Comparison of ENCODE assay signal across 3 worm cellular contexts in the genomic region with DNA sequence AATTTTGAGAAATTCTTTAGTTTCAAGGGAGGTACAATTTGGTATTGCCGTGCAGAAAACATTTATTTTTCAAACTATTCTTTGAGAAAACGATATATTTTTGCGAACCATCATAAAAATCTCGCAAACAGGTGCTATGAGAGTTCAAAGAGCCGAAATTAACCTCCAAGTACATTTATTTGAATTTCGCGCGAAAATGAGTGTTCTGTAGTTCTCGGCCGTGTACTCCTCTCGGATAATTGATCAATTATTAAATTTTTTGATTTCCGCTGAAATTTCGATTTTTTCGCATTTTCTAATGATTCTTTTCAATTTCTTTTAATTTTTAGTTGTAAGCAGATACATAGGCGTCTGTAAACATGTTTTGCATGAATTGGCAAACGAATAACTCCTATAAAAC.
TF ChIP-seq lines count a peak whose summit lies in the region.

No protein-coding gene starts in this region.

TF ChIP-seq in whole organism, L1 larva, 84 proteins besides CTCF, POLR2A, EP300 and RAD21 (continued from another document and continues in another):
- no peak for TF ChIP-seq nhr-77 (tag; optimal IDR thresholded peaks at IDR 0.05; lab: Kevin White, UChicago)
- peak; percentile 23 for TF ChIP-seq fos-1 (tag; optimal IDR thresholded peaks at IDR 0.05; lab: Kevin White, UChicago)
- TF ChIP-seq dpl-1 (GFP tag; optimal IDR thresholded peaks at IDR 0.05; lab: Kevin White, UChicago) = peak; percentile 84 to 92 (median 89)
- no peak for TF ChIP-seq C34B4.2 (tag; optimal IDR thresholded peaks at IDR 0.05; lab: Kevin White, UChicago)
- peak; percentile 39 for TF ChIP-seq tbx-2 (tag; optimal IDR thresholded peaks at IDR 0.05; lab: Kevin White, UChicago)
- TF ChIP-seq ztf-4 (tag; optimal IDR thresholded peaks at IDR 0.05; lab: Kevin White, UChicago) = no peak
- TF ChIP-seq zag-1 (tag; optimal IDR thresholded peaks at IDR 0.05; lab: Kevin White, UChicago) = no peak
- no peak for TF ChIP-seq ceh-63 (GFP tag; optimal IDR thresholded peaks at IDR 0.05; lab: Kevin White, UChicago)
- peak; percentile 50 for TF ChIP-seq xbp-1 (tag; optimal IDR thresholded peaks at IDR 0.05; lab: Kevin White, UChicago)
- no peak for TF ChIP-seq nhr-12 (tag; optimal IDR thresholded peaks at IDR 0.05; lab: Kevin White, UChicago)
- TF ChIP-seq fkh-10 (GFP tag; optimal IDR thresholded peaks at IDR 0.05; lab: Kevin White, UChicago) = no peak
- TF ChIP-seq lsy-2 (tag; optimal IDR thresholded peaks at IDR 0.05; lab: Kevin White, UChicago) = peak; percentile 34 to 59
- no peak for TF ChIP-seq unc-62 (GFP tag; optimal IDR thresholded peaks at IDR 0.05; lab: Kevin White, UChicago)
- TF ChIP-seq hpl-2 (GFP tag; optimal IDR thresholded peaks at IDR 0.05; lab: Kevin White, UChicago) = no peak
- TF ChIP-seq dsc-1 (tag; optimal IDR thresholded peaks at IDR 0.05; lab: Kevin White, UChicago) = peak; percentile 41
- no peak for TF ChIP-seq ceh-8 (GFP tag; optimal IDR thresholded peaks at IDR 0.05; lab: Kevin White, UChicago)
- TF ChIP-seq nhr-11 (tag; optimal IDR thresholded peaks at IDR 0.05; lab: Kevin White, UChicago) = no peak
- TF ChIP-seq nhr-84 (tag; optimal IDR thresholded peaks at IDR 0.05; lab: Kevin White, UChicago) = no peak
- no peak for TF ChIP-seq Y116A8C.19 (tag; optimal IDR thresholded peaks at IDR 0.05; lab: Kevin White, UChicago; ENCODE audit: borderline replicate concordance)
- peak; percentile 83 for TF ChIP-seq ceh-90 (tag; optimal IDR thresholded peaks at IDR 0.05; lab: Kevin White, UChicago)
- TF ChIP-seq C16A3.4 (tag; optimal IDR thresholded peaks at IDR 0.05; lab: Kevin White, UChicago) = no peak
- TF ChIP-seq elt-2 (tag; optimal IDR thresholded peaks at IDR 0.05; lab: Kevin White, UChicago) = peak; percentile 22
- TF ChIP-seq C04F5.9 (tag; optimal IDR thresholded peaks at IDR 0.05; lab: Kevin White, UChicago) = peak; percentile 7
- TF ChIP-seq nhr-47 (tag; optimal IDR thresholded peaks at IDR 0.05; lab: Kevin White, UChicago) = peak; percentile 64
- peak; percentile 39 for TF ChIP-seq snu-23 (GFP tag; optimal IDR thresholded peaks at IDR 0.05; lab: Kevin White, UChicago)
- peak; percentile 65 for TF ChIP-seq nhr-19 (GFP tag; conservative IDR thresholded peaks at IDR 0.05; lab: Robert Waterston, UW)
- no peak for TF ChIP-seq efl-3 (GFP tag; optimal IDR thresholded peaks at IDR 0.05; lab: Kevin White, UChicago)
- TF ChIP-seq fkh-4 (tag; optimal IDR thresholded peaks at IDR 0.05; lab: Kevin White, UChicago; ENCODE audit: borderline replicate concordance) = peak; percentile 56
- TF ChIP-seq ama-1 (optimal IDR thresholded peaks at IDR 0.05; lab: Kevin White, UChicago) = no peak
- TF ChIP-seq hlh-4 (tag; optimal IDR thresholded peaks at IDR 0.05; lab: Kevin White, UChicago) = no peak
- no peak for TF ChIP-seq nhr-76 (tag; optimal IDR thresholded peaks at IDR 0.05; lab: Kevin White, UChicago)
- TF ChIP-seq nhr-237 (tag; optimal IDR thresholded peaks at IDR 0.05; lab: Kevin White, UChicago) = no peak
- TF ChIP-seq lin-35 (GFP tag; optimal IDR thresholded peaks at IDR 0.05; lab: Kevin White, UChicago) = peak; percentile 85 to 93
- no peak for TF ChIP-seq vab-15 (tag; optimal IDR thresholded peaks at IDR 0.05; lab: Kevin White, UChicago)
- peak in 1 of 2 experiments; percentile 67 for TF ChIP-seq ztf-11 (tag; optimal IDR thresholded peaks at IDR 0.05; lab: Kevin White, UChicago)
- TF ChIP-seq unc-30 (tag; optimal IDR thresholded peaks at IDR 0.05; lab: Kevin White, UChicago) = no peak
- peak; percentile 18 for TF ChIP-seq blmp-1 (tag; optimal IDR thresholded peaks at IDR 0.05; lab: Kevin White, UChicago)
- no peak for TF ChIP-seq elt-3 (tag; optimal IDR thresholded peaks at IDR 0.05; lab: Kevin White, UChicago)
- TF ChIP-seq alr-1 (tag; optimal IDR thresholded peaks at IDR 0.05; lab: Kevin White, UChicago; ENCODE audit: borderline replicate concordance) = no peak
- peak; percentile 48 for TF ChIP-seq swsn-7 (tag; optimal IDR thresholded peaks at IDR 0.05; lab: Kevin White, UChicago)
- peak; percentile 57 for TF ChIP-seq egl-13 (tag; optimal IDR thresholded peaks at IDR 0.05; lab: Kevin White, UChicago)
- no peak for TF ChIP-seq sup-37 (GFP tag; optimal IDR thresholded peaks at IDR 0.05; lab: Kevin White, UChicago)
- TF ChIP-seq hlh-17 (GFP tag; optimal IDR thresholded peaks at IDR 0.05; lab: Kevin White, UChicago; ENCODE audit: borderline replicate concordance) = no peak

TF ChIP-seq in whole organism, L2 larva, 48 proteins besides CTCF, POLR2A, EP300 and RAD21 (continued from another document):
- TF ChIP-seq elt-3 (tag; optimal IDR thresholded peaks at IDR 0.05; lab: Kevin White, UChicago) = no peak
- no peak for TF ChIP-seq ztf-4 (tag; optimal IDR thresholded peaks at IDR 0.05; lab: Kevin White, UChicago)
- TF ChIP-seq snpc-4 (tag; optimal IDR thresholded peaks at IDR 0.05; lab: Kevin White, UChicago) = no peak
- peak; percentile 45 for TF ChIP-seq sma-3 (GFP tag; optimal IDR thresholded peaks at IDR 0.05; lab: Kevin White, UChicago)
- no peak for TF ChIP-seq nhr-129 (tag; optimal IDR thresholded peaks at IDR 0.05; lab: Kevin White, UChicago)
- peak; percentile 3 to 43 for TF ChIP-seq lsy-2 (tag; optimal IDR thresholded peaks at IDR 0.05; lab: Kevin White, UChicago)
- no peak for TF ChIP-seq nhr-11 (tag; optimal IDR thresholded peaks at IDR 0.05; lab: Kevin White, UChicago)
- no peak for TF ChIP-seq unc-39 (tag; optimal IDR thresholded peaks at IDR 0.05; lab: Kevin White, UChicago)
- TF ChIP-seq fos-1 (tag; optimal IDR thresholded peaks at IDR 0.05; lab: Kevin White, UChicago) = no peak
- peak; percentile 50 for TF ChIP-seq sma-9 (GFP tag; optimal IDR thresholded peaks at IDR 0.05; lab: Kevin White, UChicago)
- TF ChIP-seq sma-9 (tag; optimal IDR thresholded peaks at IDR 0.05; lab: Kevin White, UChicago) = no peak
- TF ChIP-seq sem-4 (tag; optimal IDR thresholded peaks at IDR 0.05; lab: Kevin White, UChicago) = no peak
- TF ChIP-seq gmeb-1 (tag; optimal IDR thresholded peaks at IDR 0.05; lab: Kevin White, UChicago) = peak; percentile 88
- TF ChIP-seq nhr-237 (tag; optimal IDR thresholded peaks at IDR 0.05; lab: Kevin White, UChicago) = no peak
- TF ChIP-seq aly-2 (tag; optimal IDR thresholded peaks at IDR 0.05; lab: Kevin White, UChicago) = no peak

TF ChIP-seq in whole organism, L4 larva, 104 proteins besides CTCF, POLR2A, EP300 and RAD21 (continued from another document):
- TF ChIP-seq nhr-237 (tag; optimal IDR thresholded peaks at IDR 0.05; lab: Kevin White, UChicago) = no peak
- no peak for TF ChIP-seq fkh-10 (GFP tag; optimal IDR thresholded peaks at IDR 0.05; lab: Kevin White, UChicago)
- TF ChIP-seq nhr-41 (GFP tag; IDR thresholded peaks at IDR 0.05; lab: Robert Waterston, UW) = no peak
- TF ChIP-seq cey-2 (tag; optimal IDR thresholded peaks at IDR 0.05; lab: Kevin White, UChicago; ENCODE audit: borderline replicate concordance, insufficient read depth) = no peak
- TF ChIP-seq lin-39 (tag; optimal IDR thresholded peaks at IDR 0.05; lab: Kevin White, UChicago) = no peak
- TF ChIP-seq snpc-4 (tag; optimal IDR thresholded peaks at IDR 0.05; lab: Kevin White, UChicago) = no peak
- no peak for TF ChIP-seq nhr-77 (tag; optimal IDR thresholded peaks at IDR 0.05; lab: Kevin White, UChicago)
- TF ChIP-seq D1046.2 (GFP tag; IDR thresholded peaks at IDR 0.05; lab: Robert Waterston, UW) = no peak
- no peak for TF ChIP-seq nhr-28 (tag; optimal IDR thresholded peaks at IDR 0.05; lab: Kevin White, UChicago)
- TF ChIP-seq zip-11 (GFP tag; IDR thresholded peaks at IDR 0.05; lab: Robert Waterston, UW) = no peak
- TF ChIP-seq madf-5 (GFP tag; IDR thresholded peaks at IDR 0.05; lab: Robert Waterston, UW) = no peak
- TF ChIP-seq ceh-28 (tag; optimal IDR thresholded peaks at IDR 0.05; lab: Kevin White, UChicago) = no peak
- TF ChIP-seq lir-3 (tag; optimal IDR thresholded peaks at IDR 0.05; lab: Kevin White, UChicago) = no peak
- TF ChIP-seq fos-1 (tag; optimal IDR thresholded peaks at IDR 0.05; lab: Kevin White, UChicago) = no peak
- TF ChIP-seq unc-130 (GFP tag; optimal IDR thresholded peaks at IDR 0.05; lab: Kevin White, UChicago) = no peak
- TF ChIP-seq R02D3.7 (tag; optimal IDR thresholded peaks at IDR 0.05; lab: Kevin White, UChicago) = no peak
- no peak for TF ChIP-seq zag-1 (tag; optimal IDR thresholded peaks at IDR 0.05; lab: Kevin White, UChicago)
- TF ChIP-seq arid-1 (GFP tag; conservative IDR thresholded peaks at IDR 0.05; lab: Robert Waterston, UW) = 0 out of 2 replicates have a peak, but pooled peaks have one; percentile 29
- peak; percentile 44 for TF ChIP-seq lin-38 (GFP tag; IDR thresholded peaks at IDR 0.05; lab: Robert Waterston, UW)
- peak; percentile 88 for TF ChIP-seq mes-2 (tag; optimal IDR thresholded peaks at IDR 0.05; lab: Kevin White, UChicago; ENCODE audit: poor library complexity, severe bottlenecking)
- TF ChIP-seq mxl-3 (GFP tag; optimal IDR thresholded peaks at IDR 0.05; lab: Kevin White, UChicago) = no peak
- no peak for TF ChIP-seq mdl-1 (tag; optimal IDR thresholded peaks at IDR 0.05; lab: Kevin White, UChicago)
- TF ChIP-seq Y75B8A.6 (GFP tag; IDR thresholded peaks at IDR 0.05; lab: Robert Waterston, UW) = no peak
- TF ChIP-seq F49E8.2 (tag; optimal IDR thresholded peaks at IDR 0.05; lab: Kevin White, UChicago; ENCODE audit: borderline replicate concordance) = peak; percentile 16
- no peak for TF ChIP-seq ZK546.5 (tag; optimal IDR thresholded peaks at IDR 0.05; lab: Kevin White, UChicago)
- no peak for TF ChIP-seq vab-7 (GFP tag; IDR thresholded peaks at IDR 0.05; lab: Robert Waterston, UW)
- no peak for TF ChIP-seq ztf-11 (tag; optimal IDR thresholded peaks at IDR 0.05; lab: Kevin White, UChicago)
- TF ChIP-seq zfp-3 (GFP tag; conservative IDR thresholded peaks at IDR 0.05; lab: Robert Waterston, UW) = no peak
- TF ChIP-seq ZK337.2 (GFP tag; IDR thresholded peaks at IDR 0.05; lab: Robert Waterston, UW) = peak; percentile 58; the same call in 1 of the 2 replicates
- TF ChIP-seq aly-2 (tag; optimal IDR thresholded peaks at IDR 0.05; lab: Kevin White, UChicago) = no peak
- TF ChIP-seq saeg-2 (GFP tag; IDR thresholded peaks at IDR 0.05; lab: Robert Waterston, UW) = no peak
- TF ChIP-seq lin-29 (GFP tag; IDR thresholded peaks at IDR 0.05; lab: Robert Waterston, UW) = no peak
- no peak for TF ChIP-seq nhr-102 (tag; optimal IDR thresholded peaks at IDR 0.05; lab: Kevin White, UChicago)
- no peak for TF ChIP-seq daf-12 (tag; optimal IDR thresholded peaks at IDR 0.05; lab: Kevin White, UChicago)
- TF ChIP-seq ctbp-1 (GFP tag; IDR thresholded peaks at IDR 0.05; lab: Robert Waterston, UW) = no peak
- peak in 1 of 2 experiments; percentile 27 for TF ChIP-seq lsy-2 (tag; optimal IDR thresholded peaks at IDR 0.05; lab: Kevin White, UChicago)
- TF ChIP-seq nhr-6 (tag; optimal IDR thresholded peaks at IDR 0.05; lab: Kevin White, UChicago) = no peak
- TF ChIP-seq hlh-11 (tag; optimal IDR thresholded peaks at IDR 0.05; lab: Kevin White, UChicago) = no peak
- TF ChIP-seq set-16 (GFP tag; IDR thresholded peaks at IDR 0.05; lab: Robert Waterston, UW) = no peak
- TF ChIP-seq daf-8 (GFP tag; IDR thresholded peaks at IDR 0.05; lab: Robert Waterston, UW) = no peak
- no peak for TF ChIP-seq nhr-11 (tag; optimal IDR thresholded peaks at IDR 0.05; lab: Kevin White, UChicago)
- peak; percentile 88 for TF ChIP-seq dpl-1 (GFP tag; optimal IDR thresholded peaks at IDR 0.05; lab: Kevin White, UChicago)
- peak in 1 of 2 experiments; percentile 27 for TF ChIP-seq hif-1 (tag; optimal IDR thresholded peaks at IDR 0.05; lab: Kevin White, UChicago)
- no peak for TF ChIP-seq snpc-1.2 (GFP tag; IDR thresholded peaks at IDR 0.05; lab: Robert Waterston, UW)
- no peak for TF ChIP-seq php-3 (GFP tag; IDR thresholded peaks at IDR 0.05; lab: Robert Waterston, UW)
- no peak for TF ChIP-seq Y5F2A.4 (GFP tag; optimal IDR thresholded peaks at IDR 0.05; lab: Kevin White, UChicago)
- no peak for TF ChIP-seq tag-97 (GFP tag; IDR thresholded peaks at IDR 0.05; lab: Robert Waterston, UW)
- no peak for TF ChIP-seq lin-1 (GFP tag; IDR thresholded peaks at IDR 0.05; lab: Robert Waterston, UW)
- TF ChIP-seq nhr-10 (tag; optimal IDR thresholded peaks at IDR 0.05; lab: Kevin White, UChicago) = no peak
